Fruit fly (Drosophila melanogaster): ENCODE measurements around the gene dy.

Gene dy

dm6 chrX:11778734-11779220 lies at the start of gene dy:
Gene dy, minus strand, starts transcription at chrX:11778784.
- TF ChIP-seq N (GFP tag; optimal IDR thresholded peaks at IDR 0.05): no peak
- TF ChIP-seq Rel (GFP tag; optimal IDR thresholded peaks at IDR 0.05): no peak
- no peak for TF ChIP-seq Rel (tag; optimal IDR thresholded peaks at IDR 0.05)
- peak; percentile 84 for TF ChIP-seq Dfd (GFP tag; optimal IDR thresholded peaks at IDR 0.05)

dm6 chrX:11823003-11823402 lies 44.4 kb upstream of the dy start:
- TF ChIP-seq tai (GFP tag; optimal IDR thresholded peaks at IDR 0.05) (no peak), CG9705 (GFP tag; optimal IDR thresholded peaks at IDR 0.05) (no peak), HLH106 (tag; optimal IDR thresholded peaks at IDR 0.05) (peak; percentile 12), rgr (GFP tag; optimal IDR thresholded peaks at IDR 0.05) (peak; percentile 7), Dif (GFP tag; optimal IDR thresholded peaks at IDR 0.05; ENCODE audit: partially characterized antibody) (peak; percentile 65), Vsx2 (GFP tag; optimal IDR thresholded peaks at IDR 0.05; ENCODE audit: partially characterized antibody) (no peak), Hnf4 (GFP tag; optimal IDR thresholded peaks at IDR 0.05) (no peak), sv (GFP tag; optimal IDR thresholded peaks at IDR 0.05) (no peak), Jra (GFP tag; optimal IDR thresholded peaks at IDR 0.05) (no peak), Sp1 (GFP tag; optimal IDR thresholded peaks at IDR 0.05) (peak; percentile 37), Myc (optimal IDR thresholded peaks at IDR 0.05) (no peak), h (GFP tag; optimal IDR thresholded peaks at IDR 0.05) (peak; percentile 6), br (GFP tag; optimal IDR thresholded peaks at IDR 0.05) (peak; percentile 34), lola (GFP tag; optimal IDR thresholded peaks at IDR 0.05) (no peak)

- peak; percentile 5 for TF ChIP-seq rgr (GFP tag; optimal IDR thresholded peaks at IDR 0.05)
- peak in 1 of 2 experiments; percentile 17 for TF ChIP-seq foxo (GFP tag; optimal IDR thresholded peaks at IDR 0.05)
- peak; percentile 19 for TF ChIP-seq HLH106 (tag; optimal IDR thresholded peaks at IDR 0.05)
- no peak for TF ChIP-seq fru (GFP tag; optimal IDR thresholded peaks at IDR 0.05)
Measured at dm6 chrX:11821946-11822345, 43.4 kb upstream of the dy start.

dm6 chrX:11820284-11821075 lies 41.9 kb upstream of the dy start:
- TF ChIP-seq Dfd (GFP tag; optimal IDR thresholded peaks at IDR 0.05) (no peak), OdsH (GFP tag; optimal IDR thresholded peaks at IDR 0.05) (peak; percentile 53), CrebA (GFP tag; optimal IDR thresholded peaks at IDR 0.05; ENCODE audit: borderline replicate concordance) (no peak), psq (GFP tag; optimal IDR thresholded peaks at IDR 0.05) (peak; percentile 15), Sp1 (GFP tag; optimal IDR thresholded peaks at IDR 0.05) (peak; percentile 25), CG9705 (GFP tag; optimal IDR thresholded peaks at IDR 0.05) (peak; percentile 16), fru (GFP tag; optimal IDR thresholded peaks at IDR 0.05) (peak; percentile 68), sage (GFP tag; optimal IDR thresholded peaks at IDR 0.05) (no peak), rgr (GFP tag; optimal IDR thresholded peaks at IDR 0.05) (peak; percentile 65), HLH106 (tag; optimal IDR thresholded peaks at IDR 0.05) (peak; percentile 62), Vsx2 (GFP tag; optimal IDR thresholded peaks at IDR 0.05; ENCODE audit: partially characterized antibody) (no peak), Hnf4 (GFP tag; optimal IDR thresholded peaks at IDR 0.05) (peak; percentile 37), br (GFP tag; optimal IDR thresholded peaks at IDR 0.05) (peak; percentile 44), N (GFP tag; optimal IDR thresholded peaks at IDR 0.05) (no peak), pan (optimal IDR thresholded peaks at IDR 0.05) (no peak), Dif (GFP tag; optimal IDR thresholded peaks at IDR 0.05; ENCODE audit: partially characterized antibody) (no peak), jim (GFP tag; optimal IDR thresholded peaks at IDR 0.05) (no peak), h (GFP tag; optimal IDR thresholded peaks at IDR 0.05) (peak; percentile 68), foxo (GFP tag; optimal IDR thresholded peaks at IDR 0.05) (peak in 1 of 2 experiments; percentile 71), dmrt93B (GFP tag; optimal IDR thresholded peaks at IDR 0.05) (peak; percentile 42), lola (GFP tag; optimal IDR thresholded peaks at IDR 0.05) (no peak), woc (GFP tag; optimal IDR thresholded peaks at IDR 0.05) (peak; percentile 68), Abd-B (GFP tag; optimal IDR thresholded peaks at IDR 0.05) (no peak), CG32264 (GFP tag; optimal IDR thresholded peaks at IDR 0.05) (no peak), Hr83 (GFP tag; optimal IDR thresholded peaks at IDR 0.05; ENCODE audit: poor library complexity, severe bottlenecking) (no peak), Jra (GFP tag; optimal IDR thresholded peaks at IDR 0.05) (no peak), Myc (optimal IDR thresholded peaks at IDR 0.05) (no peak), brk (GFP tag; optimal IDR thresholded peaks at IDR 0.05) (no peak), Hr78 (GFP tag; optimal IDR thresholded peaks at IDR 0.05) (no peak), usp (GFP tag; optimal IDR thresholded peaks at IDR 0.05) (no peak), ey (GFP tag; optimal IDR thresholded peaks at IDR 0.05) (peak; percentile 71)
